Fruit fly (Drosophila melanogaster) ovary, adult (tissue): ENCODE data around the gene CG14454.

Experiments used
- CG17801 ChIP-seq: fragments of 200-800 bp; optimal IDR thresholded peaks from 2 replicates; lab custom pipeline; 2019; ENCODE audit warnings: missing biosample characterization, mild to moderate bottlenecking, missing genetic modification characterization, moderate library complexity; ENCODE audit not compliant: partially characterized antibody

CG14454 gene

DNA sequence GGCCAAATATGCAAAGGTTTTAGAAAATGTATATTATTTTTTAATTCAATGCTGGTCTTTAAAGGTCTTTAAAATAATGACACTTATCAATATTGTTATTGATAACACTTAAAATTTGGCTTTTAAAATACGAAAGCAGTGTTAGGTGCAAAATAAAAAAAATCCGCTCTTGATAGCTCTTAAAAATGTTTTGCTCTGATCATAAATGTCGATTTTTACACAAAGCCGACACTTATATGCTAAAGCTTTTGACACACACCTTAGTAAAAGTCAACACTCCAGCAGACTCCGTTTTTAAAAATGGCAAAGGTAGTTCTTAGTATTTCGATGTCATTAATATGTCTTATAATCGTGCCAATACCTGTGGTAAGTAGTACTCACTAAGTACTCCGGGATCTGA lies 47.0 kb downstream of the CG14454 start, which contains the start of gene CG33766:
CG33766 (plus strand) TSS at position 301 of the 400 bp plus-strand sequence.
- TF ChIP-seq CG17801 (GFP tag; lab: Kevin White, UChicago) = no peak

- TF ChIP-seq CG17801 (GFP tag; lab: Kevin White, UChicago) = no peak
These were observed 49.9 kb downstream of the CG14454 start for dm6 chr3L:22642276-22642900.
